Worm (Caenorhabditis elegans): Measurements from ENCODE around the gene nhr-270.

The nhr-270 gene

DNA sequence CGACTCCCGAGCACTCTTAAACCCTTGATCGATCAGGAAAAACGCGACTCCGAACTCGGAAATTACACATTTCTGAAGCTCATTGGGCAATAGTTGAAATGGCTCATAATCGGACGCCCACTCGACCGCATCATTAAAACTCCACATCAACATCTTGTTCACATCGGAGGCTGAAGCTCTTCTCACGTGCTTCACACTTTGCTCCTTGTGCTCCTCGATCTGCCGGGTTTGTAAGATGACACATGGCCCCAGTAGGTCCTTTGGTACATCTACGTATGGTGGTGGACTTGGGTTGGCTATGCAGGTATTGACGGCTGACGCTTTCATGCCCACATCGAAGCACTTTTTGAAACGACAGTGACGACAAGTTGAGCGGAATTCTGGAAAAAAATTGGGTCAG is 1.1 kb downstream of the nhr-270 start:
- no peak for TF ChIP-seq ceh-16 (tag; optimal IDR thresholded peaks at IDR 0.05)
- TF ChIP-seq R02D3.7 (tag; optimal IDR thresholded peaks at IDR 0.05) = no peak
- no peak for TF ChIP-seq elt-2 (tag; optimal IDR thresholded peaks at IDR 0.05)
- TF ChIP-seq ama-1 (optimal IDR thresholded peaks at IDR 0.05) = no peak
- TF ChIP-seq snpc-4 (tag; optimal IDR thresholded peaks at IDR 0.05) = no peak
- no peak for TF ChIP-seq hmg-11 (tag; optimal IDR thresholded peaks at IDR 0.05)
- no peak for TF ChIP-seq daf-12 (tag; optimal IDR thresholded peaks at IDR 0.05)
- no peak for TF ChIP-seq unc-62 (GFP tag; optimal IDR thresholded peaks at IDR 0.05)
- TF ChIP-seq nhr-67 (tag; optimal IDR thresholded peaks at IDR 0.05) = no peak
- TF ChIP-seq sea-2 (GFP tag; optimal IDR thresholded peaks at IDR 0.05) = no peak
- TF ChIP-seq nhr-23 (tag; optimal IDR thresholded peaks at IDR 0.05) = no peak
- no peak for TF ChIP-seq elt-3 (tag; optimal IDR thresholded peaks at IDR 0.05)
- no peak for TF ChIP-seq elt-1 (tag; optimal IDR thresholded peaks at IDR 0.05)
- no peak for TF ChIP-seq mml-1 (tag; optimal IDR thresholded peaks at IDR 0.05)
- no peak for TF ChIP-seq ztf-11 (tag; optimal IDR thresholded peaks at IDR 0.05)
- no peak for TF ChIP-seq tbx-2 (tag; optimal IDR thresholded peaks at IDR 0.05)
- TF ChIP-seq nhr-76 (tag; optimal IDR thresholded peaks at IDR 0.05) = no peak
- no peak for TF ChIP-seq fos-1 (tag; optimal IDR thresholded peaks at IDR 0.05)
- no peak for TF ChIP-seq aly-2 (tag; optimal IDR thresholded peaks at IDR 0.05)
- no peak for TF ChIP-seq ceh-9 (tag; optimal IDR thresholded peaks at IDR 0.05)

DNA sequence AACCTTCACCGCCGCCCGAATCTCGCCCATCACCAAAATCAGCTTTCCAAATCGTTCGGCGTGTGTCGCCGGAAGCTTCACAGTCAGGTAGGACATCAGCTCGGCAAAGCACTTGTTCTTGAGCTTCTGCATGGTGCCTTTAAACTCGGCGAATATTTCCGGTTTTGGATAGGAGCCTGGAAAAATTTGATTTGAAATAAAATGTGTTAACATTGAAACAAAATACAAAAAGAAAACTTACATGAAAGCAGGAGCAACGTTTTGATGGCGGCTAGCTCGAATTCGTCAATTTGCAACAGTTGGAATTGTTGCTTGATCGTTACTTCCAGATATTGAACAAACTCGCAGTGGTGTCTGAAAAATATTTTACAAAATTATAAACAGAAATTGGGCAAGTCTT is 1.8 kb downstream of the nhr-270 start:
- no peak for TF ChIP-seq pha-4 (tag; optimal IDR thresholded peaks at IDR 0.05)
- TF ChIP-seq elt-1 (tag; optimal IDR thresholded peaks at IDR 0.05) = no peak
- no peak for TF ChIP-seq eor-1 (tag; optimal IDR thresholded peaks at IDR 0.05)
- no peak for TF ChIP-seq pqm-1 (tag; optimal IDR thresholded peaks at IDR 0.05)
- no peak for TF ChIP-seq lsy-12 (tag; optimal IDR thresholded peaks at IDR 0.05)
- TF ChIP-seq ztf-11 (tag; optimal IDR thresholded peaks at IDR 0.05) = no peak
- TF ChIP-seq fos-1 (tag; optimal IDR thresholded peaks at IDR 0.05) = no peak
- no peak for TF ChIP-seq sea-2 (GFP tag; optimal IDR thresholded peaks at IDR 0.05)
- no peak for TF ChIP-seq nhr-23 (tag; optimal IDR thresholded peaks at IDR 0.05)
- no peak for TF ChIP-seq elt-3 (tag; optimal IDR thresholded peaks at IDR 0.05)
- no peak for TF ChIP-seq hmg-11 (tag; optimal IDR thresholded peaks at IDR 0.05)
- no peak for TF ChIP-seq elt-2 (tag; optimal IDR thresholded peaks at IDR 0.05)
- no peak for TF ChIP-seq egl-5 (tag; optimal IDR thresholded peaks at IDR 0.05)
- TF ChIP-seq ceh-82 (tag; optimal IDR thresholded peaks at IDR 0.05) = no peak
- TF ChIP-seq skn-1 (tag; optimal IDR thresholded peaks at IDR 0.05) = no peak
- TF ChIP-seq ceh-9 (tag; optimal IDR thresholded peaks at IDR 0.05) = no peak
- no peak for TF ChIP-seq mdl-1 (tag; optimal IDR thresholded peaks at IDR 0.05)

DNA sequence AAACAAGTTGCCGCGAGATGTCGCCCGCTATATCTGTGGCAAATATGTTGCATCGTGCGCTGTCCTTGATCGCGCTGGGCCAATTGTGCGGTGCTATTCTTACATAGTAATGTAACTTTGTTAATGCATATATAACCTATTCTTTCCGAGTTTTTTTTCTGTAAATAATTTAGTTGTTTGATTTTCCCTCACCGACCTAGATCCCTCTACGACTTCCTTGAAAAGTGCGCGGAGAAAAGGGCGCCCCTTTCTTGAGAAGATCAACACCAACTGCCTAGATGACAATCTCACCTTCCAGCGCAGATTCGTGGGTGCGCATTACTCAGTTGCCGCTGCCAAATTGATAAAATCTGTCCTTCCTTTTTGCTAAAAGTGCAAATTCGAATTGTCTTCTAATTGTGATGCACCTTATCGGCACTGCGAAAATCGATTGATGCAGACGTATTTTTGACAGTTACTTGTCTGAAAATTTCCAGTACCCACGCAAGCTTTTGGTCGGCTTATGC is 2.9 kb downstream of the nhr-270 start:
- TF ChIP-seq ceh-82 (tag; optimal IDR thresholded peaks at IDR 0.05) = no peak
- TF ChIP-seq nhr-23 (tag; optimal IDR thresholded peaks at IDR 0.05) = peak; percentile 21
- no peak for TF ChIP-seq nfya-1 (tag; optimal IDR thresholded peaks at IDR 0.05; ENCODE audit: insufficient read depth)
- no peak for TF ChIP-seq nhr-77 (tag; optimal IDR thresholded peaks at IDR 0.05)
- peak; percentile 39 for TF ChIP-seq nhr-25 (tag; optimal IDR thresholded peaks at IDR 0.05)
- TF ChIP-seq jun-1 (tag; optimal IDR thresholded peaks at IDR 0.05) = no peak
- TF ChIP-seq ztf-4 (tag; optimal IDR thresholded peaks at IDR 0.05) = no peak
- TF ChIP-seq elt-1 (tag; optimal IDR thresholded peaks at IDR 0.05) = peak; percentile 84
- no peak for TF ChIP-seq unc-39 (tag; optimal IDR thresholded peaks at IDR 0.05)

DNA sequence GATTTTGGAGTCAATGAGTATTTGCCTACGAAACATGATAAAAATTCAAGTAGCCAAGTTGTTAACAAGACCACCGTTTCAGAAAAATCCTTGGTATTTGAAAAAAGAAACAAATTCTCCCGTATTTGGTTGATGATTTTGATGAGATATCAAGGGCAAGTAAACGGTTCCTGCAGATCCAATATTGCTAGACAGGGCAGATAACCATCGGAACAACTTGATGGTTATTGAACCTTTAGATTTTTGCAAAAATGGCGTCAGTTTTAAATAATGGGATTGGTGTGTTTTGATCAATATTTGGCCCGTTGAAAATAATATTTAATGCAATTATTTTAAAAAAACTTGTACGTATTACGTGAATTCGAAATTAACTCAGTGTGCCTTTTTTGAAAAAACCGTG is 4.3 kb downstream of the nhr-270 start:
- TF ChIP-seq elt-1 (tag; optimal IDR thresholded peaks at IDR 0.05) (peak; percentile 52), nhr-12 (tag; optimal IDR thresholded peaks at IDR 0.05) (no peak)

DNA sequence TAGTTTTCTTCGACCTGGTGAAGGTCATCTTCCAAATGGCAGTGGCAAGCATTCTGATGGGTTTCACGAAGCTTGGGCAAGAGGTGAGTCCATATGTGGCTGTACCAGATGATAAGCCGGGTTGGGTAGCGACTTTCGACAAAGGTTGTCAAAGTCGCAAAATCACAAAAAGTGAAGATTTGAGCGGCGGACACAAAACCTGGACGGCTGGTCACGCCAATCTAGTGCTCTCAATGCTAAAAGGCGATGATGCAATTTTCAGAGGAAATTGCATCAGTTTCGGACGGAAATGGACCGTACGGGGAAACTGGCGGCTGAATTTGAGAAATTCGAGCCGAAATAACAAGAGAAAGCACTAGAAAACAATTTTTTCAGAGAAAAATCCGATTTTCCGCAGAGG is 7.3 kb downstream of the nhr-270 start:
- no peak for TF ChIP-seq nhr-67 (tag; optimal IDR thresholded peaks at IDR 0.05)
- no peak for TF ChIP-seq R02D3.7 (tag; optimal IDR thresholded peaks at IDR 0.05)
- TF ChIP-seq ztf-11 (tag; optimal IDR thresholded peaks at IDR 0.05) = no peak
- no peak for TF ChIP-seq elt-2 (tag; optimal IDR thresholded peaks at IDR 0.05)
- TF ChIP-seq unc-62 (GFP tag; optimal IDR thresholded peaks at IDR 0.05) = no peak
- TF ChIP-seq daf-12 (tag; optimal IDR thresholded peaks at IDR 0.05) = no peak
- TF ChIP-seq hmg-11 (tag; optimal IDR thresholded peaks at IDR 0.05) = no peak
- no peak for TF ChIP-seq nhr-23 (tag; optimal IDR thresholded peaks at IDR 0.05)
- TF ChIP-seq ZK546.5 (tag; optimal IDR thresholded peaks at IDR 0.05) = no peak
- no peak for TF ChIP-seq ceh-9 (tag; optimal IDR thresholded peaks at IDR 0.05)
